Fruit fly (Drosophila melanogaster) whole organism: ENCODE measurements around the gene Ugt302E1.

ENCODE experiments used
- CG8478 ChIP-seq: fragments of >200 bp; optimal IDR thresholded peaks from 2 replicates; lab custom pipeline; 2018; ENCODE audit warnings: inconsistent platforms
- EcR ChIP-seq, 2 experiments: fragments of >200 bp; optimal IDR thresholded peaks; 2 replicates each; lab custom pipeline; 2017; ENCODE audit warnings: missing biosample characterization in 2 of 2, missing genetic modification characterization in 2 of 2, missing genetic modification reagents in 2 of 2
- pan ChIP-seq: fragments of >200 bp; optimal IDR thresholded peaks from 2 replicates; lab custom pipeline; 2017
- usp ChIP-seq: fragments of >200 bp; optimal IDR thresholded peaks from 2 replicates; lab custom pipeline; 2017; ENCODE audit warnings: missing biosample characterization, missing genetic modification characterization, mixed read lengths

- TF ChIP-seq pan (lab: Kevin White, UChicago) (no peak), CG8478 (lab: Kevin White, UChicago) (no peak), EcR (GFP tag; optimal IDR thresholded peaks at IDR 0.05; lab: Kevin White, UChicago) (no peak), usp (GFP tag; lab: Kevin White, UChicago) (no peak)
These were observed 44.9 kb downstream of the Ugt302E1 start for dm6 chr3R:11199227-11199835.
